Fruit fly (Drosophila melanogaster) whole organism, embryonic: ENCODE results near the gene CG18810.

Experiments used
- Abd-B ChIP-seq: fragments of 200-800 bp; sonication (Bioruptor generic); optimal IDR thresholded peaks from 2 replicates; lab custom pipeline; 2018; ENCODE audit warnings: missing biosample characterization, mild to moderate bottlenecking, missing genetic modification characterization, moderate library complexity
- Atf3 ChIP-seq: fragments of 200-800 bp; sonication (Bioruptor generic); optimal IDR thresholded peaks from 3 replicates; lab custom pipeline; 2016; ENCODE audit warnings: missing biosample characterization, missing genetic modification characterization
- BtbVII ChIP-seq: fragments of 200-800 bp; sonication (Bioruptor generic); optimal IDR thresholded peaks from 3 replicates; lab custom pipeline; 2017; ENCODE audit warnings: missing biosample characterization, mild to moderate bottlenecking, missing genetic modification characterization
- CG10267 ChIP-seq: fragments of 200-800 bp; sonication (Bioruptor generic); optimal IDR thresholded peaks from 2 replicates; lab custom pipeline; 2018; ENCODE audit warnings: missing biosample characterization, mild to moderate bottlenecking, missing genetic modification characterization, moderate library complexity
- CG10431 ChIP-seq: fragments of 200-800 bp; sonication (Bioruptor generic); optimal IDR thresholded peaks from 3 replicates; lab custom pipeline; 2018; ENCODE audit warnings: missing biosample characterization, mild to moderate bottlenecking, missing genetic modification characterization
- CG10462 ChIP-seq: fragments of 200-800 bp; sonication (Bioruptor generic); optimal IDR thresholded peaks from 2 replicates; lab custom pipeline; 2016; ENCODE audit warnings: missing biosample characterization, missing genetic modification characterization
- CG1529 ChIP-seq: fragments of 200-800 bp; sonication (Bioruptor generic); optimal IDR thresholded peaks from 3 replicates; lab custom pipeline; 2018; ENCODE audit warnings: missing biosample characterization, missing genetic modification characterization
- CG17359 ChIP-seq: fragments of 200-800 bp; sonication (Bioruptor generic); optimal IDR thresholded peaks from 3 replicates; lab custom pipeline; 2018; ENCODE audit warnings: missing biosample characterization, mild to moderate bottlenecking, missing genetic modification characterization, moderate library complexity
- CG17568 ChIP-seq: fragments of 200-800 bp; sonication (Bioruptor generic); optimal IDR thresholded peaks from 2 replicates; lab custom pipeline; 2018; ENCODE audit warnings: missing biosample characterization, mild to moderate bottlenecking, missing genetic modification characterization, moderate library complexity
- CG17802 ChIP-seq: fragments of 200-800 bp; sonication (Bioruptor generic); optimal IDR thresholded peaks from 2 replicates; lab custom pipeline; 2018; ENCODE audit warnings: missing biosample characterization, mild to moderate bottlenecking, missing genetic modification characterization, moderate library complexity
- CG18764 ChIP-seq: fragments of 200-800 bp; sonication (Bioruptor generic); optimal IDR thresholded peaks from 3 replicates; lab custom pipeline; 2016; ENCODE audit warnings: missing biosample characterization, missing genetic modification characterization
- CG32532 ChIP-seq: fragments of 200-800 bp; sonication (Bioruptor generic); IDR thresholded peaks from 2 replicates; pipeline ENCODE4 v1.3.6; 2022; ENCODE audit warnings: missing biosample characterization, missing genetic modification characterization
- CG4360 ChIP-seq: fragments of 200-800 bp; sonication (Bioruptor generic); IDR thresholded peaks from 2 replicates; pipeline ENCODE4 v1.3.6; 2022; ENCODE audit warnings: missing biosample characterization, missing genetic modification characterization
- CG43689 ChIP-seq: fragments of 200-800 bp; sonication (Bioruptor generic); IDR thresholded peaks from 2 replicates; pipeline ENCODE4 v1.3.6; 2022; ENCODE audit warnings: missing biosample characterization, missing genetic modification characterization
- CG6765 ChIP-seq: fragments of 200-800 bp; sonication (Bioruptor generic); optimal IDR thresholded peaks from 3 replicates; lab custom pipeline; 2017; ENCODE audit warnings: missing biosample characterization, mild to moderate bottlenecking, missing genetic modification characterization
- CG8281 ChIP-seq: fragments of 200-800 bp; sonication (Bioruptor generic); optimal IDR thresholded peaks from 2 replicates; lab custom pipeline; 2018; ENCODE audit warnings: missing biosample characterization, mild to moderate bottlenecking, missing genetic modification characterization, moderate library complexity
- CHES-1-like ChIP-seq: fragments of 200-800 bp; sonication (Bioruptor generic); optimal IDR thresholded peaks from 2 replicates; lab custom pipeline; 2016; ENCODE audit warnings: missing biosample characterization, missing genetic modification characterization
- Camta ChIP-seq: fragments of 200-800 bp; sonication (Bioruptor generic); optimal IDR thresholded peaks from 2 replicates; lab custom pipeline; 2016; ENCODE audit warnings: missing biosample characterization, missing genetic modification characterization
- D19A ChIP-seq: fragments of 200-800 bp; optimal IDR thresholded peaks from 3 replicates; lab custom pipeline; 2019; ENCODE audit warnings: missing biosample characterization, mild to moderate bottlenecking, missing genetic modification characterization, moderate library complexity
- D19B ChIP-seq: fragments of 200-800 bp; sonication (Bioruptor generic); optimal IDR thresholded peaks from 2 replicates; lab custom pipeline; 2017; ENCODE audit warnings: missing biosample characterization, mild to moderate bottlenecking, missing genetic modification characterization
- Dbx ChIP-seq: fragments of 200-800 bp; sonication (Bioruptor generic); IDR thresholded peaks from 3 replicates; pipeline ENCODE4 v1.3.6; 2022; ENCODE audit warnings: missing biosample characterization, missing genetic modification characterization
- E2f2 ChIP-seq: fragments of 200-800 bp; sonication (Bioruptor generic); IDR thresholded peaks from 2 replicates; pipeline ENCODE4 v1.3.6; 2022; ENCODE audit warnings: missing biosample characterization, missing genetic modification characterization
- Hmr ChIP-seq: fragments of 200-800 bp; sonication (Bioruptor generic); optimal IDR thresholded peaks from 3 replicates; lab custom pipeline; 2017; ENCODE audit warnings: mild to moderate bottlenecking, missing biosample characterization, missing genetic modification reagents, missing genetic modification characterization
- Hr51 ChIP-seq, 2 experiments: fragments of 200-800 bp; sonication (Bioruptor generic); optimal IDR thresholded peaks; 2 replicates in 1 of 2; 3 replicates in 1 of 2; lab custom pipeline; 2016 to 2018; ENCODE audit warnings: missing biosample characterization in 2 of 2, missing genetic modification characterization in 2 of 2, mild to moderate bottlenecking in 1 of 2, moderate library complexity in 1 of 2
- Meics ChIP-seq: fragments of 200-800 bp; sonication (Bioruptor generic); optimal IDR thresholded peaks from 2 replicates; lab custom pipeline; 2017; ENCODE audit warnings: missing biosample characterization, mild to moderate bottlenecking, missing genetic modification characterization
- Mes4 ChIP-seq: fragments of 200-800 bp; sonication (Bioruptor generic); optimal IDR thresholded peaks from 2 replicates; lab custom pipeline; 2016; ENCODE audit warnings: missing biosample characterization, missing genetic modification characterization
- Optix ChIP-seq: fragments of 200-800 bp; sonication (Bioruptor generic); IDR thresholded peaks from 3 replicates; pipeline ENCODE4 v1.3.6; 2022; ENCODE audit warnings: missing biosample characterization, missing genetic modification characterization
- Scr ChIP-seq: fragments of 200-800 bp; sonication (Bioruptor generic); IDR thresholded peaks from 2 replicates; pipeline ENCODE4 v1.3.6; 2022; ENCODE audit warnings: missing biosample characterization, missing genetic modification characterization; ENCODE audit not compliant: partially characterized antibody
- Sry-δ ChIP-seq: fragments of 200-800 bp; sonication (Bioruptor generic); optimal IDR thresholded peaks from 2 replicates; lab custom pipeline; 2016; ENCODE audit warnings: missing biosample characterization, missing genetic modification characterization
- Ssrp ChIP-seq: fragments of 200-800 bp; sonication (Bioruptor generic); optimal IDR thresholded peaks from 2 replicates; lab custom pipeline; 2018; ENCODE audit warnings: missing biosample characterization, mild to moderate bottlenecking, missing genetic modification characterization, moderate library complexity
- Taf1 ChIP-seq: fragments of 200-800 bp; sonication (Bioruptor generic); IDR thresholded peaks from 2 replicates; pipeline ENCODE4 v1.3.6; 2022; ENCODE audit warnings: missing biosample characterization, missing genetic modification characterization
- Usf ChIP-seq: fragments of 200-800 bp; sonication (Bioruptor generic); optimal IDR thresholded peaks from 2 replicates; lab custom pipeline; 2017; ENCODE audit warnings: missing genotype, missing biosample characterization, missing genetic modification characterization
- al ChIP-seq: fragments of 200-800 bp; sonication (Bioruptor generic); IDR thresholded peaks from 2 replicates; pipeline ENCODE4 v1.3.6; 2022; ENCODE audit warnings: missing biosample characterization, missing genetic modification characterization
- amos ChIP-seq: fragments of 200-800 bp; sonication (Bioruptor generic); IDR thresholded peaks from 2 replicates; pipeline ENCODE4 v1.3.6; 2022; ENCODE audit warnings: missing biosample characterization, missing genetic modification characterization; ENCODE audit not compliant: partially characterized antibody
- cad ChIP-seq: fragments of >200 bp; optimal IDR thresholded peaks from 2 replicates; lab custom pipeline; 2017; ENCODE audit warnings: missing biosample characterization, missing genetic modification characterization
- cato ChIP-seq: fragments of 200-800 bp; sonication (Bioruptor generic); optimal IDR thresholded peaks from 2 replicates; lab custom pipeline; 2016; ENCODE audit warnings: missing biosample characterization, missing genetic modification characterization, borderline replicate concordance
- chinmo ChIP-seq: fragments of 200-800 bp; sonication (Bioruptor generic); IDR thresholded peaks from 4 replicates; pipeline ENCODE4 v1.3.6; 2022; ENCODE audit warnings: missing biosample characterization, missing genetic modification characterization; ENCODE audit not compliant: partially characterized antibody
- chn ChIP-seq: fragments of 200-800 bp; sonication (Bioruptor generic); optimal IDR thresholded peaks from 2 replicates; lab custom pipeline; 2016; ENCODE audit warnings: missing biosample characterization, missing genetic modification characterization
- da ChIP-seq: fragments of 200-800 bp; sonication (Bioruptor generic); optimal IDR thresholded peaks from 2 replicates; lab custom pipeline; 2016; ENCODE audit warnings: missing biosample characterization, missing genetic modification characterization
- danr ChIP-seq: fragments of 200-800 bp; sonication (Bioruptor generic); IDR thresholded peaks from 2 replicates; pipeline ENCODE4 v1.3.6; 2022; ENCODE audit warnings: missing biosample characterization, missing genetic modification characterization
- dpn ChIP-seq, 2 experiments: fragments of 200-800 bp; sonication (Bioruptor generic); optimal IDR thresholded peaks; 3 replicates each; lab custom pipeline; 2016; ENCODE audit warnings: missing biosample characterization in 2 of 2, missing genetic modification characterization in 2 of 2
- emc ChIP-seq: fragments of 200-800 bp; sonication (Bioruptor generic); optimal IDR thresholded peaks from 2 replicates; lab custom pipeline; 2016; ENCODE audit warnings: missing biosample characterization, missing genetic modification characterization
- fd96Cb ChIP-seq: fragments of 200-800 bp; sonication (Bioruptor generic); optimal IDR thresholded peaks from 2 replicates; lab custom pipeline; 2018; ENCODE audit warnings: missing biosample characterization, mild to moderate bottlenecking, missing genetic modification characterization, moderate library complexity
- jumu ChIP-seq: fragments of 200-800 bp; sonication (Bioruptor generic); optimal IDR thresholded peaks from 3 replicates; lab custom pipeline; 2016; ENCODE audit warnings: missing biosample characterization, missing genetic modification characterization
- klu ChIP-seq: fragments of 200-800 bp; sonication (Bioruptor generic); IDR thresholded peaks from 2 replicates; pipeline ENCODE4 v1.3.6; 2022; ENCODE audit warnings: missing biosample characterization, missing genetic modification characterization
- mld ChIP-seq: fragments of 200-800 bp; sonication (Bioruptor generic); IDR thresholded peaks from 3 replicates; pipeline ENCODE4 v1.3.6; 2022; ENCODE audit warnings: missing biosample characterization, missing genetic modification characterization; ENCODE audit not compliant: partially characterized antibody
- odd ChIP-seq: fragments of 200-800 bp; sonication (Bioruptor generic); optimal IDR thresholded peaks from 2 replicates; lab custom pipeline; 2017; ENCODE audit warnings: missing biosample characterization, mild to moderate bottlenecking, missing genetic modification characterization
- p53 ChIP-seq: fragments of 200-800 bp; sonication (Bioruptor generic); optimal IDR thresholded peaks from 2 replicates; lab custom pipeline; 2016; ENCODE audit warnings: missing biosample characterization, missing genetic modification characterization
- pb ChIP-seq: fragments of 200-800 bp; sonication (Bioruptor generic); optimal IDR thresholded peaks from 3 replicates; lab custom pipeline; 2016; ENCODE audit warnings: missing biosample characterization, missing genetic modification characterization
- sima ChIP-seq: fragments of 200-800 bp; sonication (Bioruptor generic); optimal IDR thresholded peaks from 2 replicates; lab custom pipeline; 2016; ENCODE audit warnings: missing biosample characterization, missing genetic modification characterization

CG18810 gene

dm6 chr2L:20656110-20656509 is 7.4 kb downstream of the CG18810 start, which contains the start of the genes brun and CG2614 (continued):
- TF ChIP-seq sima (GFP tag; lab: Kevin White, UChicago) (no peak), CG10431 (GFP tag; lab: Kevin White, UChicago) (no peak), Scr (GFP tag; lab: Robert Waterston, UW) (peak; percentile 94), pb (GFP tag; lab: Kevin White, UChicago) (no peak), p53 (peak; percentile 28), cad (GFP tag; lab: Kevin White, UChicago) (no peak), chn (GFP tag; lab: Kevin White, UChicago) (peak; percentile 84), CG43689 (GFP tag; lab: Robert Waterston, UW) (no peak), amos (GFP tag; lab: Robert Waterston, UW) (peak; percentile 82), danr (peak; percentile 23; the same call in 1 of the 2 replicates), Abd-B (GFP tag; lab: Kevin White, UChicago) (no peak), klu (GFP tag; lab: Robert Waterston, UW) (peak; percentile 57; the same call in 1 of the 2 replicates), Camta (GFP tag; lab: Kevin White, UChicago) (peak; percentile 68), chinmo (GFP tag; lab: Robert Waterston, UW) (peak; percentile 76; the same call in 2 of the 4 replicates), CG10462 (GFP tag; lab: Kevin White, UChicago) (peak; percentile 51), CG1529 (GFP tag; lab: Kevin White, UChicago) (no peak), al (GFP tag; lab: Robert Waterston, UW) (peak; percentile 74), D19B (GFP tag; lab: Kevin White, UChicago) (no peak), Hmr (GFP tag; lab: Kevin White, UChicago) (no peak), jumu (peak; percentile 82), CG17359 (tag; lab: Kevin White, UChicago) (peak; percentile 52), Usf (GFP tag; lab: Kevin White, UChicago) (no peak), emc (GFP tag; lab: Kevin White, UChicago) (peak; percentile 54), Dbx (GFP tag; lab: Robert Waterston, UW) (peak; percentile 86), CG4360 (GFP tag; lab: Robert Waterston, UW) (no peak), Meics (no peak), CHES-1-like (GFP tag; lab: Kevin White, UChicago) (peak; percentile 74), CG8281 (tag; lab: Kevin White, UChicago) (no peak), cato (GFP tag; lab: Kevin White, UChicago) (peak; percentile 39), Atf3 (peak; percentile 60), Optix (GFP tag; lab: Robert Waterston, UW) (peak; percentile 55; the same call in 2 of the 3 replicates), dpn (GFP tag; optimal IDR thresholded peaks at IDR 0.05; lab: Kevin White, UChicago) (peak; percentile 79), CG17568 (GFP tag; lab: Kevin White, UChicago) (no peak), CG10267 (tag; lab: Kevin White, UChicago) (peak; percentile 70), Mes4 (peak; percentile 54), mld (GFP tag; lab: Robert Waterston, UW) (no peak), da (GFP tag; lab: Kevin White, UChicago) (peak; percentile 47), CG18764 (GFP tag; lab: Kevin White, UChicago) (no peak), BtbVII (GFP tag; lab: Kevin White, UChicago) (no peak), Ssrp (peak; percentile 57), CG17802 (tag; lab: Kevin White, UChicago) (no peak), Hr51 (GFP tag; optimal IDR thresholded peaks at IDR 0.05; lab: Kevin White, UChicago) (peak in 1 of 2 experiments; percentile 78), odd (no peak), Sry-δ (peak; percentile 92), fd96Cb (tag; lab: Kevin White, UChicago) (no peak), CG6765 (GFP tag; lab: Kevin White, UChicago) (no peak), D19A (tag; lab: Kevin White, UChicago) (no peak), E2f2 (GFP tag; lab: Robert Waterston, UW) (peak; percentile 53), CG32532 (GFP tag; lab: Robert Waterston, UW) (peak; percentile 78), Taf1 (0 out of 2 replicates have a peak, but pooled peaks have one; percentile 7)
